Worm (Caenorhabditis elegans): ENCODE data around the gene F57A8.6.

Gene F57A8.6

ce11 chrV:10094374-10094773 lies 20.7 kb upstream of the F57A8.6 start, which contains the start of gene srd-49:
Gene srd-49, plus strand, starts transcription at chrV:10094674.
- TF ChIP-seq ama-1 (optimal IDR thresholded peaks at IDR 0.05) (no peak), scrt-1 (GFP tag; IDR thresholded peaks at IDR 0.05) (no peak)

- TF ChIP-seq tra-4 (tag; optimal IDR thresholded peaks at IDR 0.05) (no peak), F13C5.2 (tag; optimal IDR thresholded peaks at IDR 0.05) (no peak), ama-1 (optimal IDR thresholded peaks at IDR 0.05) (no peak), ceh-36 (tag; optimal IDR thresholded peaks at IDR 0.05) (no peak), hnd-1 (tag; optimal IDR thresholded peaks at IDR 0.05) (no peak), aly-1 (tag; optimal IDR thresholded peaks at IDR 0.05) (no peak), B0310.2 (tag; optimal IDR thresholded peaks at IDR 0.05) (no peak), hmg-4 (GFP tag; optimal IDR thresholded peaks at IDR 0.05) (no peak), scrt-1 (GFP tag; IDR thresholded peaks at IDR 0.05) (no peak)
Observed at ce11 chrV:10091152-10091551, 17.5 kb upstream of the F57A8.6 start, which contains the start of gene R04B5.11. Gene R04B5.11, minus strand, starts transcription at chrV:10091252.

- TF ChIP-seq ama-1 (optimal IDR thresholded peaks at IDR 0.05) (no peak), tbx-11 (GFP tag; IDR thresholded peaks at IDR 0.05) (no peak), F13C5.2 (tag; optimal IDR thresholded peaks at IDR 0.05) (no peak), tbx-37 (GFP tag; conservative IDR thresholded peaks at IDR 0.05) (no peak), aly-1 (tag; optimal IDR thresholded peaks at IDR 0.05) (no peak), sea-1 (GFP tag; conservative IDR thresholded peaks at IDR 0.05) (no peak), hmg-4 (GFP tag; optimal IDR thresholded peaks at IDR 0.05) (no peak), pes-1 (GFP tag; IDR thresholded peaks at IDR 0.05) (no peak)
Observed at ce11 chrV:10090461-10090860, 16.8 kb upstream of the F57A8.6 start, which contains the start of gene R04B5.7. Gene R04B5.7, minus strand, starts transcription at chrV:10090561.

- TF ChIP-seq ceh-36 (tag; optimal IDR thresholded peaks at IDR 0.05), result no peak
- no peak for TF ChIP-seq sea-1 (GFP tag; conservative IDR thresholded peaks at IDR 0.05)
- no peak for TF ChIP-seq pes-1 (GFP tag; IDR thresholded peaks at IDR 0.05)
- TF ChIP-seq B0310.2 (tag; optimal IDR thresholded peaks at IDR 0.05), result no peak
- TF ChIP-seq F13C5.2 (tag; optimal IDR thresholded peaks at IDR 0.05), result no peak
- TF ChIP-seq ama-1 (optimal IDR thresholded peaks at IDR 0.05), result no peak
Observed at ce11 chrV:10087103-10087502, 13.4 kb upstream of the F57A8.6 start, which contains the start of gene R04B5.5. Gene R04B5.5, plus strand, starts transcription at chrV:10087480.

ce11 chrV:10086141-10086540 lies 12.4 kb upstream of the F57A8.6 start:
- no peak for TF ChIP-seq sea-1 (GFP tag; conservative IDR thresholded peaks at IDR 0.05)
- TF ChIP-seq B0310.2 (tag; optimal IDR thresholded peaks at IDR 0.05), result no peak
- TF ChIP-seq tbx-11 (GFP tag; IDR thresholded peaks at IDR 0.05), result no peak

- TF ChIP-seq ama-1 (optimal IDR thresholded peaks at IDR 0.05) (no peak), pes-1 (GFP tag; IDR thresholded peaks at IDR 0.05) (no peak), hmbx-1 (tag; optimal IDR thresholded peaks at IDR 0.05) (no peak), aly-1 (tag; optimal IDR thresholded peaks at IDR 0.05) (no peak), scrt-1 (GFP tag; IDR thresholded peaks at IDR 0.05) (no peak), ceh-13 (GFP tag; optimal IDR thresholded peaks at IDR 0.05) (no peak), flt-1 (GFP tag; IDR thresholded peaks at IDR 0.05) (no peak), sea-1 (GFP tag; conservative IDR thresholded peaks at IDR 0.05) (no peak), hmg-4 (GFP tag; optimal IDR thresholded peaks at IDR 0.05) (no peak), F13C5.2 (tag; optimal IDR thresholded peaks at IDR 0.05) (no peak), tbx-11 (GFP tag; IDR thresholded peaks at IDR 0.05) (no peak), tra-4 (tag; optimal IDR thresholded peaks at IDR 0.05) (no peak), ceh-36 (tag; optimal IDR thresholded peaks at IDR 0.05) (no peak), ets-7 (tag; optimal IDR thresholded peaks at IDR 0.05) (no peak), hnd-1 (tag; optimal IDR thresholded peaks at IDR 0.05) (no peak)
Observed at ce11 chrV:10084864-10085263, 11.2 kb upstream of the F57A8.6 start, which contains the start of gene R04B5.6. Gene R04B5.6, plus strand, starts transcription at chrV:10085164.

ce11 chrV:10083999-10084468 lies 10.3 kb upstream of the F57A8.6 start, which contains the start of gene nhr-12:
Gene nhr-12, minus strand, starts transcription at chrV:10084049.
- TF ChIP-seq ceh-13 (GFP tag; optimal IDR thresholded peaks at IDR 0.05) (no peak), ets-7 (tag; optimal IDR thresholded peaks at IDR 0.05) (no peak), flt-1 (GFP tag; IDR thresholded peaks at IDR 0.05) (no peak), F13C5.2 (tag; optimal IDR thresholded peaks at IDR 0.05) (no peak), sea-1 (GFP tag; conservative IDR thresholded peaks at IDR 0.05) (no peak), pes-1 (GFP tag; IDR thresholded peaks at IDR 0.05) (no peak), B0310.2 (tag; optimal IDR thresholded peaks at IDR 0.05) (no peak), hmbx-1 (tag; optimal IDR thresholded peaks at IDR 0.05) (no peak), scrt-1 (GFP tag; IDR thresholded peaks at IDR 0.05) (no peak), ama-1 (optimal IDR thresholded peaks at IDR 0.05) (no peak), hmg-4 (GFP tag; optimal IDR thresholded peaks at IDR 0.05) (no peak)

- no peak for TF ChIP-seq ceh-13 (GFP tag; optimal IDR thresholded peaks at IDR 0.05)
- no peak for TF ChIP-seq F13C5.2 (tag; optimal IDR thresholded peaks at IDR 0.05)
- no peak for TF ChIP-seq ceh-36 (tag; optimal IDR thresholded peaks at IDR 0.05)
- TF ChIP-seq tbx-37 (GFP tag; conservative IDR thresholded peaks at IDR 0.05), result no peak
- TF ChIP-seq sea-1 (GFP tag; conservative IDR thresholded peaks at IDR 0.05), result no peak
- no peak for TF ChIP-seq aly-1 (tag; optimal IDR thresholded peaks at IDR 0.05)
- TF ChIP-seq ama-1 (optimal IDR thresholded peaks at IDR 0.05), result no peak
- TF ChIP-seq B0310.2 (tag; optimal IDR thresholded peaks at IDR 0.05), result no peak
- TF ChIP-seq scrt-1 (GFP tag; IDR thresholded peaks at IDR 0.05), result no peak
- no peak for TF ChIP-seq pes-1 (GFP tag; IDR thresholded peaks at IDR 0.05)
- TF ChIP-seq hmg-4 (GFP tag; optimal IDR thresholded peaks at IDR 0.05), result no peak
- TF ChIP-seq hnd-1 (tag; optimal IDR thresholded peaks at IDR 0.05), result no peak
- TF ChIP-seq tbx-11 (GFP tag; IDR thresholded peaks at IDR 0.05), result no peak
- TF ChIP-seq ets-7 (tag; optimal IDR thresholded peaks at IDR 0.05), result no peak
- no peak for TF ChIP-seq flt-1 (GFP tag; IDR thresholded peaks at IDR 0.05)
- no peak for TF ChIP-seq tra-4 (tag; optimal IDR thresholded peaks at IDR 0.05)
Observed at ce11 chrV:10081636-10082035, 7.9 kb upstream of the F57A8.6 start, which contains the start of gene nhr-205. Gene nhr-205, minus strand, starts transcription at chrV:10081776.

Data from whole organism, early embryonic.